Worm (Caenorhabditis elegans): ENCODE data around the gene T25B2.2.

- TF ChIP-seq R02D3.7 (tag; optimal IDR thresholded peaks at IDR 0.05) (no peak), dpl-1 (GFP tag; optimal IDR thresholded peaks at IDR 0.05) (no peak), daf-8 (GFP tag; IDR thresholded peaks at IDR 0.05) (no peak), pha-4 (GFP tag; IDR thresholded peaks at IDR 0.05) (no peak), pha-4 (tag; optimal IDR thresholded peaks at IDR 0.05) (no peak), nhr-237 (tag; optimal IDR thresholded peaks at IDR 0.05) (no peak), Y5F2A.4 (GFP tag; optimal IDR thresholded peaks at IDR 0.05) (no peak), nhr-77 (tag; optimal IDR thresholded peaks at IDR 0.05) (no peak), ceh-82 (tag; optimal IDR thresholded peaks at IDR 0.05) (no peak), dve-1 (tag; optimal IDR thresholded peaks at IDR 0.05; ENCODE audit: insufficient read depth) (no peak), snpc-4 (tag; optimal IDR thresholded peaks at IDR 0.05) (no peak), ceh-44 (GFP tag; IDR thresholded peaks at IDR 0.05) (no peak), set-16 (GFP tag; IDR thresholded peaks at IDR 0.05) (no peak)
These were observed 20.5 kb downstream of the T25B2.2 start, which contains the start of gene T13C5.9 for ce11 chrX:6189955-6190354.
